Worm (Caenorhabditis elegans) whole organism, mixed stage, embryonic: ENCODE results near the gene F38E11.9.

Source experiments
- ceh-39 ChIP-seq: fragments of 150-350 bp; optimal IDR thresholded peaks from 2 replicates; lab custom pipeline; 2014; ENCODE audit warnings: missing biosample characterization, missing genetic modification characterization
- drap-1 ChIP-seq: fragments of 200-800 bp; sonication (Bioruptor generic); optimal IDR thresholded peaks from 3 replicates; lab custom pipeline; 2018; ENCODE audit warnings: mild to moderate bottlenecking, missing genetic modification characterization, missing compliant biosample characterization
- lin-13 ChIP-seq: fragments of 150-350 bp; optimal IDR thresholded peaks from 2 replicates; lab custom pipeline; 2014; ENCODE audit warnings: missing biosample characterization, missing genetic modification characterization
- nhr-12 ChIP-seq: fragments of 150-350 bp; optimal IDR thresholded peaks from 2 replicates; lab custom pipeline; 2014; ENCODE audit warnings: missing biosample characterization, missing genetic modification characterization
- nhr-237 ChIP-seq: fragments of 150-350 bp; optimal IDR thresholded peaks from 2 replicates; lab custom pipeline; 2014; ENCODE audit warnings: missing biosample characterization, missing genetic modification characterization
- pha-4 ChIP-seq: fragments of 150-350 bp; optimal IDR thresholded peaks from 2 replicates; lab custom pipeline; 2018; ENCODE audit warnings: missing biosample characterization, missing genetic modification reagents, missing genetic modification characterization
- snpc-4 ChIP-seq: fragments of 150-350 bp; optimal IDR thresholded peaks from 2 replicates; lab custom pipeline; 2014; ENCODE audit warnings: missing biosample characterization, missing genetic modification characterization
- unc-39 ChIP-seq: fragments of 150-350 bp; optimal IDR thresholded peaks from 2 replicates; lab custom pipeline; 2014; ENCODE audit warnings: missing biosample characterization, missing genetic modification characterization

- TF ChIP-seq ceh-39 (tag; lab: Kevin White, UChicago), result no peak
- TF ChIP-seq nhr-237 (tag; lab: Kevin White, UChicago), result no peak
- no peak for TF ChIP-seq pha-4 (tag; lab: Kevin White, UChicago)
- no peak for TF ChIP-seq lin-13
- no peak for TF ChIP-seq unc-39
- no peak for TF ChIP-seq snpc-4
- no peak for TF ChIP-seq nhr-12 (tag; lab: Kevin White, UChicago)
- TF ChIP-seq drap-1 (GFP tag; lab: Kevin White, UChicago), result no peak
Observed at ce11 chrIV:9445407-9445806, 1.6 kb upstream of the F38E11.9 start, which contains the start of gene hsp-12.3.
